Fruit fly (Drosophila melanogaster) whole organism, prepupa: Measurements from ENCODE around the gene CG18764.

Source experiments
- Blimp-1 ChIP-seq: fragments of 200-800 bp; sonication (Bioruptor generic); optimal IDR thresholded peaks from 3 replicates; lab custom pipeline; 2017; ENCODE audit warnings: missing biosample characterization, missing genetic modification characterization, mild to moderate bottlenecking, moderate library complexity, missing genetic modification reagents
- CG10631 ChIP-seq: fragments of 200-800 bp; sonication (Bioruptor generic); optimal IDR thresholded peaks from 2 replicates; lab custom pipeline; 2016; ENCODE audit warnings: missing biosample characterization, missing genetic modification characterization
- CG10669 ChIP-seq: fragments of 200-800 bp; sonication (Bioruptor generic); optimal IDR thresholded peaks from 3 replicates; lab custom pipeline; 2018; ENCODE audit warnings: missing biosample characterization, mild to moderate bottlenecking, missing genetic modification characterization, moderate library complexity
- CG11294 ChIP-seq: fragments of 200-800 bp; sonication (Bioruptor generic); IDR thresholded peaks from 2 replicates; pipeline ENCODE4 v1.3.6; 2022; ENCODE audit warnings: missing biosample characterization, missing genetic modification characterization
- CG11902 ChIP-seq: fragments of 200-800 bp; sonication (Bioruptor generic); optimal IDR thresholded peaks from 3 replicates; lab custom pipeline; 2016; ENCODE audit warnings: missing biosample characterization, missing genetic modification characterization
- CG1621 ChIP-seq: fragments of 200-800 bp; sonication (Bioruptor generic); optimal IDR thresholded peaks from 3 replicates; lab custom pipeline; 2018; ENCODE audit warnings: missing biosample characterization, mild to moderate bottlenecking, missing genetic modification characterization
- CG16779 ChIP-seq: fragments of 200-800 bp; sonication (Bioruptor generic); optimal IDR thresholded peaks from 3 replicates; lab custom pipeline; 2017; ENCODE audit warnings: missing biosample characterization, mild to moderate bottlenecking, missing genetic modification characterization
- CG3032 ChIP-seq: fragments of 200-800 bp; optimal IDR thresholded peaks from 2 replicates; lab custom pipeline; 2019; ENCODE audit warnings: missing biosample characterization, mild to moderate bottlenecking, missing genetic modification characterization, moderate library complexity
- CG31627 ChIP-seq: fragments of 200-800 bp; sonication (Bioruptor generic); optimal IDR thresholded peaks from 3 replicates; lab custom pipeline; 2016; ENCODE audit warnings: missing biosample characterization, missing genetic modification characterization
- CG32006 ChIP-seq: fragments of 200-800 bp; sonication (Bioruptor generic); optimal IDR thresholded peaks from 3 replicates; lab custom pipeline; 2017; ENCODE audit warnings: missing biosample characterization, mild to moderate bottlenecking, missing genetic modification characterization
- CG34406 ChIP-seq: fragments of 200-800 bp; sonication (Bioruptor generic); optimal IDR thresholded peaks from 3 replicates; lab custom pipeline; 2016; ENCODE audit warnings: missing biosample characterization, missing genetic modification characterization
- CG3919 ChIP-seq: fragments of 200-800 bp; sonication (Bioruptor generic); optimal IDR thresholded peaks from 3 replicates; lab custom pipeline; 2016; ENCODE audit warnings: missing biosample characterization, missing genetic modification characterization
- CG4318 ChIP-seq: fragments of 200-800 bp; sonication (Bioruptor generic); optimal IDR thresholded peaks from 3 replicates; lab custom pipeline; 2017; ENCODE audit warnings: missing biosample characterization, mild to moderate bottlenecking, missing genetic modification characterization
- CG6163 ChIP-seq: fragments of 200-800 bp; sonication (Bioruptor generic); IDR thresholded peaks from 3 replicates; pipeline ENCODE4 v1.3.6; 2022; ENCODE audit warnings: missing biosample characterization, missing genetic modification characterization
- CG6276 ChIP-seq: fragments of 200-800 bp; sonication (Bioruptor generic); optimal IDR thresholded peaks from 2 replicates; lab custom pipeline; 2017; ENCODE audit warnings: missing biosample characterization, mild to moderate bottlenecking, missing genetic modification characterization
- CG6792 ChIP-seq: fragments of 200-800 bp; sonication (Bioruptor generic); optimal IDR thresholded peaks from 3 replicates; lab custom pipeline; 2016; ENCODE audit warnings: missing biosample characterization, missing genetic modification characterization
- CG6808 ChIP-seq: fragments of 200-800 bp; sonication (Bioruptor generic); optimal IDR thresholded peaks from 3 replicates; lab custom pipeline; 2017; ENCODE audit warnings: missing biosample characterization, missing genetic modification characterization, mild to moderate bottlenecking, moderate library complexity, missing genetic modification reagents
- CG6854 ChIP-seq: fragments of 200-800 bp; sonication (Bioruptor generic); optimal IDR thresholded peaks from 2 replicates; lab custom pipeline; 2017; ENCODE audit warnings: missing biosample characterization, mild to moderate bottlenecking, missing genetic modification characterization
- CG8119 ChIP-seq: fragments of 200-800 bp; sonication (Bioruptor generic); IDR thresholded peaks from 3 replicates; pipeline ENCODE4 v1.3.6; 2022; ENCODE audit warnings: missing biosample characterization, missing genetic modification characterization
- CG8319 ChIP-seq: fragments of 200-800 bp; sonication (Bioruptor generic); optimal IDR thresholded peaks from 3 replicates; lab custom pipeline; 2016; ENCODE audit warnings: missing biosample characterization, missing genetic modification characterization
- CG8632 ChIP-seq: fragments of 200-800 bp; sonication (Bioruptor generic); optimal IDR thresholded peaks from 3 replicates; lab custom pipeline; 2016; ENCODE audit warnings: missing biosample characterization, missing genetic modification characterization
- Eip75B ChIP-seq: fragments of 200-800 bp; sonication (Bioruptor generic); optimal IDR thresholded peaks from 3 replicates; lab custom pipeline; 2016; ENCODE audit warnings: missing biosample characterization, missing genetic modification characterization
- Eip78C ChIP-seq: fragments of 200-800 bp; sonication (Bioruptor generic); peaks from one replicate; lab custom pipeline; 2016; ENCODE audit warnings: missing biosample characterization, missing genetic modification characterization
- Eip93F ChIP-seq: fragments of 200-800 bp; sonication (Bioruptor generic); optimal IDR thresholded peaks from 2 replicates; lab custom pipeline; 2016; ENCODE audit warnings: missing biosample characterization, mild to moderate bottlenecking, missing genetic modification characterization
- Ets21C ChIP-seq: fragments of 200-800 bp; sonication (Bioruptor generic); optimal IDR thresholded peaks from 3 replicates; lab custom pipeline; 2016; ENCODE audit warnings: missing biosample characterization, missing genetic modification characterization
- Ets96B ChIP-seq: fragments of 200-800 bp; optimal IDR thresholded peaks from 2 replicates; lab custom pipeline; 2019; ENCODE audit warnings: missing biosample characterization, mild to moderate bottlenecking, missing genetic modification characterization, moderate library complexity
- Gug ChIP-seq: fragments of 200-800 bp; sonication (Bioruptor generic); IDR thresholded peaks from 2 replicates; pipeline ENCODE4 v1.3.6; 2022; ENCODE audit warnings: missing biosample characterization, missing genetic modification characterization
- Hr38 ChIP-seq: sonication (Bioruptor generic); optimal IDR thresholded peaks from 2 replicates; lab custom pipeline; 2016; ENCODE audit warnings: missing biosample characterization, missing genetic modification characterization
- Hr39 ChIP-seq: fragments of 200-800 bp; sonication (Bioruptor generic); optimal IDR thresholded peaks from 2 replicates; lab custom pipeline; 2016; ENCODE audit warnings: missing biosample characterization, missing genetic modification characterization
- Hr4 ChIP-seq: fragments of 200-800 bp; sonication (Bioruptor generic); optimal IDR thresholded peaks from 3 replicates; lab custom pipeline; 2016; ENCODE audit warnings: missing biosample characterization, missing genetic modification characterization
- Smox ChIP-seq: fragments of 200-800 bp; sonication (Bioruptor generic); optimal IDR thresholded peaks from 3 replicates; lab custom pipeline; 2016; ENCODE audit warnings: missing biosample characterization, missing genetic modification characterization
- Sox102F ChIP-seq: fragments of 200-800 bp; sonication (Bioruptor generic); optimal IDR thresholded peaks from 2 replicates; lab custom pipeline; 2016; ENCODE audit warnings: missing biosample characterization, mild to moderate bottlenecking, missing genetic modification characterization
- Sox15 ChIP-seq: fragments of 200-800 bp; sonication (Bioruptor generic); optimal IDR thresholded peaks from 3 replicates; lab custom pipeline; 2016; ENCODE audit warnings: missing biosample characterization, missing genetic modification characterization
- achi ChIP-seq: fragments of 200-800 bp; sonication (Bioruptor generic); optimal IDR thresholded peaks from 3 replicates; lab custom pipeline; 2016; ENCODE audit warnings: missing biosample characterization, missing genetic modification characterization
- cyc ChIP-seq: fragments of 200-800 bp; sonication (Bioruptor generic); optimal IDR thresholded peaks from 3 replicates; lab custom pipeline; 2016; ENCODE audit warnings: missing biosample characterization, missing genetic modification characterization
- dac ChIP-seq: fragments of 200-800 bp; sonication (Bioruptor generic); optimal IDR thresholded peaks from 2 replicates; lab custom pipeline; 2017; ENCODE audit warnings: missing biosample characterization, mild to moderate bottlenecking, missing genetic modification characterization
- eg ChIP-seq: fragments of 200-800 bp; sonication (Bioruptor generic); IDR thresholded peaks from 3 replicates; pipeline ENCODE4 v1.3.6; 2022; ENCODE audit warnings: missing biosample characterization, missing genetic modification characterization
- esn ChIP-seq: fragments of 200-800 bp; sonication (Bioruptor generic); optimal IDR thresholded peaks from 2 replicates; lab custom pipeline; 2016; ENCODE audit warnings: missing biosample characterization, mild to moderate bottlenecking, missing genetic modification characterization, moderate library complexity
- fd59A ChIP-seq: fragments of 200-800 bp; sonication (Bioruptor generic); optimal IDR thresholded peaks from 2 replicates; lab custom pipeline; 2017; ENCODE audit warnings: missing biosample characterization, mild to moderate bottlenecking, missing genetic modification characterization, missing genetic modification reagents
- lz ChIP-seq: fragments of 200-800 bp; sonication (Bioruptor generic); optimal IDR thresholded peaks from 3 replicates; lab custom pipeline; 2016; ENCODE audit warnings: missing biosample characterization, missing genetic modification characterization
- net ChIP-seq: fragments of 200-800 bp; sonication (Bioruptor generic); optimal IDR thresholded peaks from 3 replicates; lab custom pipeline; 2016; ENCODE audit warnings: missing biosample characterization, missing genetic modification characterization
- pdm3 ChIP-seq: fragments of 200-800 bp; sonication (Bioruptor generic); optimal IDR thresholded peaks from 3 replicates; lab custom pipeline; 2016; ENCODE audit warnings: missing biosample characterization, missing genetic modification characterization
- salr ChIP-seq, 2 experiments: fragments of 200-800 bp; sonication (Bioruptor generic); optimal IDR thresholded peaks; 3 replicates each; lab custom pipeline; 2016 to 2018; ENCODE audit warnings: missing biosample characterization in 2 of 2, missing genetic modification characterization in 2 of 2, mild to moderate bottlenecking in 1 of 2
- spab ChIP-seq: fragments of 200-800 bp; sonication (Bioruptor generic); optimal IDR thresholded peaks from 2 replicates; lab custom pipeline; 2017; ENCODE audit warnings: missing biosample characterization, mild to moderate bottlenecking, missing genetic modification characterization, missing genetic modification reagents
- ss ChIP-seq, 2 experiments: fragments of 200-800 bp; sonication (Bioruptor generic); optimal IDR thresholded peaks; 2 replicates in 1 of 2; 3 replicates in 1 of 2; lab custom pipeline; 2017 to 2018; ENCODE audit warnings: mild to moderate bottlenecking in 2 of 2, missing biosample characterization in 2 of 2, missing genetic modification characterization in 2 of 2, moderate library complexity in 1 of 2
- svp ChIP-seq: fragments of 200-800 bp; sonication (Bioruptor generic); peaks from one replicate; lab custom pipeline; 2016; ENCODE audit warnings: missing biosample characterization, missing genetic modification characterization
- topi ChIP-seq: fragments of 200-800 bp; sonication (Bioruptor generic); optimal IDR thresholded peaks from 3 replicates; lab custom pipeline; 2016; ENCODE audit warnings: missing biosample characterization, missing genetic modification characterization
- vri ChIP-seq: fragments of 200-800 bp; sonication (Bioruptor generic); optimal IDR thresholded peaks from 3 replicates; lab custom pipeline; 2016; ENCODE audit warnings: missing biosample characterization, mild to moderate bottlenecking, missing genetic modification characterization

The CG18764 gene

DNA sequence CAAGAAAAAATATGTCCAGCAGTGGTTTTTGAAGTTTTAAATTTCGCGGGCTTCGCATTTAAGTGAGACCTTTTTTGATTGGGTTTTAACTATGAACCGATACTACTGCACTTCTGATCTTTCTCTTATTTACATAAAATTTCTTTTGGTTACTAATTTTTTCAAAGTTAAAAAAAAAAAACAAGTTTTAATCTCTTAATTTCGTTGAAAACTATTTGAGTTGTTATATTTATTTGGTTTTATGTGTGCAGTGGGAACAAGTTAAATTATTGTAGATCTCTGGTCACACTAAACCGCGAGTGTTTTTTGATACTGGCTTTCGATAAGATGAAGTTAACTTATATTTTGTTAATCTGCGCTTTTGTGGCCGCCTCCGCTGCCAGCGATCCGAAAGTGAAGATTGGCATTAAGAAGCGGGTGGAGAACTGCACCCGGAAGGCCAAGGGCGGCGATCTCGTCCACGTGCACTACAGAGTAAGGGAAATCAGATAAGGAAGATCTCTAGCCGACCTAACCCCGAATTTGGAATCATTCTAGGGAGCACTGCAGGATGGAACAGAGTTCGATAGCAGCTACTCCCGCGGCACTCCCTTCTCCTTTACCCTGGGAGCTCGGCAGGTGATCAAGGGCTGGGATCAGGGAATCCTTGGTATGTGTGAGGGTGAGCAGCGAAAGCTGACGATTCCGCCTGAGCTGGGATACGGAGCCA, 47.4 kb downstream of the CG18764 start, which contains the start of gene CG14715 (continued):
- peak; percentile 19 for TF ChIP-seq Ets21C
- peak; percentile 19 for TF ChIP-seq CG3919 (GFP tag; lab: Kevin White, UChicago)
- no peak for TF ChIP-seq eg (GFP tag; lab: Robert Waterston, UW)
- no peak for TF ChIP-seq CG6808 (GFP tag; lab: Kevin White, UChicago)
- no peak for TF ChIP-seq Eip93F (GFP tag; lab: Kevin White, UChicago)
- peak; percentile 6 for TF ChIP-seq Sox15 (GFP tag; lab: Kevin White, UChicago)
- TF ChIP-seq topi (GFP tag; lab: Kevin White, UChicago): peak; percentile 44
- no peak for TF ChIP-seq CG8319

DNA sequence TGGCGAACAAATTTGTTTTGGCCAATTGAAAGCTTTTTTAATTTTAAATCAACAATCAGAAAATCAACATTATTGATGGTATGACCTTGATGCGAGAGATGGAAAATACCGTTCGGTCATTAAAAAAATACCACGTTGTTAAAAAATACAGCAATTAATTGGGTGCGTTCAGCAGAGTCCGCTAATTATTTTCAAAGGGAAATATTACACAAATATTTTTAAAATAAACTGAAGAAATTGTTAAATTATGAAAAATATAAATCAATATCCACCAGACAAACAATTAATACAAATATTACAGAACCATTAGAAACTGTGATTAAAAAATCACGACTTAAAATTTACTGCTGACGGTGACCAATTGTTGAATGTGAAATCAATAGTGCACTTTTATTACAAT, 51.3 kb downstream of the CG18764 start, which contains the start of gene CG18476:
Gene CG18476, minus strand, starts transcription at position 101 of the 400 bp plus-strand sequence.
- peak in 1 of 2 experiments; percentile 90 for TF ChIP-seq ss (GFP tag; optimal IDR thresholded peaks at IDR 0.05; lab: Kevin White, UChicago)
- TF ChIP-seq salr (GFP tag; optimal IDR thresholded peaks at IDR 0.05; lab: Kevin White, UChicago): peak in 1 of 2 experiments; percentile 81
- peak; percentile 95 for TF ChIP-seq CG8119 (GFP tag; lab: Robert Waterston, UW)
- TF ChIP-seq topi (GFP tag; lab: Kevin White, UChicago): peak; percentile 90
- no peak for TF ChIP-seq Hr38 (GFP tag; lab: Kevin White, UChicago)
- peak; percentile 91 for TF ChIP-seq net (GFP tag; lab: Kevin White, UChicago)
- peak; percentile 84 for TF ChIP-seq CG6808 (GFP tag; lab: Kevin White, UChicago)
- TF ChIP-seq Ets96B (tag; lab: Kevin White, UChicago): peak; percentile 95
- TF ChIP-seq CG8319: peak; percentile 75
- TF ChIP-seq svp (GFP tag; lab: Kevin White, UChicago): peak; percentile 96
- TF ChIP-seq lz (GFP tag; lab: Kevin White, UChicago): peak; percentile 91
- TF ChIP-seq Hr4 (GFP tag; lab: Kevin White, UChicago): peak; percentile 92
- peak; percentile 88 for TF ChIP-seq achi (GFP tag; lab: Kevin White, UChicago)
- peak; percentile 99 for TF ChIP-seq Eip78C
- TF ChIP-seq CG6854 (GFP tag; lab: Kevin White, UChicago): peak; percentile 27
- TF ChIP-seq CG1621 (tag; lab: Kevin White, UChicago): peak; percentile 86
- TF ChIP-seq Hr39 (GFP tag; lab: Kevin White, UChicago): peak; percentile 88
- TF ChIP-seq dac (GFP tag; lab: Kevin White, UChicago): peak; percentile 72
- TF ChIP-seq fd59A: peak; percentile 82
- TF ChIP-seq CG10669 (GFP tag; lab: Kevin White, UChicago): peak; percentile 93
- peak; percentile 86 for TF ChIP-seq CG11902
- no peak for TF ChIP-seq Sox102F (GFP tag; lab: Kevin White, UChicago)
- TF ChIP-seq CG34406 (GFP tag; lab: Kevin White, UChicago): peak; percentile 90
- peak; percentile 91 for TF ChIP-seq Smox
- peak; percentile 94 for TF ChIP-seq pdm3 (GFP tag; lab: Kevin White, UChicago)
- peak; percentile 91 for TF ChIP-seq cyc
- TF ChIP-seq Eip75B (GFP tag; lab: Kevin White, UChicago): no peak
- TF ChIP-seq CG6163: peak; percentile 95
- peak; percentile 87 for TF ChIP-seq Sox15 (GFP tag; lab: Kevin White, UChicago)
- TF ChIP-seq CG4318 (GFP tag; lab: Kevin White, UChicago): no peak
- peak; percentile 91 for TF ChIP-seq CG11294 (GFP tag; lab: Robert Waterston, UW)
- peak; percentile 89 for TF ChIP-seq CG6276 (GFP tag; lab: Kevin White, UChicago)
- TF ChIP-seq vri (GFP tag; lab: Kevin White, UChicago): peak; percentile 59
- peak; percentile 77 for TF ChIP-seq Blimp-1
- TF ChIP-seq CG32006 (GFP tag; lab: Kevin White, UChicago): peak; percentile 92
- peak; percentile 3 for TF ChIP-seq Eip93F (GFP tag; lab: Kevin White, UChicago)
- peak; percentile 97 for TF ChIP-seq CG3032 (tag; lab: Kevin White, UChicago)
- TF ChIP-seq Ets21C: peak; percentile 82
- TF ChIP-seq CG6792: peak; percentile 88
- peak; percentile 93 for TF ChIP-seq esn (GFP tag; lab: Kevin White, UChicago)
- TF ChIP-seq CG8632: peak; percentile 88
- peak; percentile 92 for TF ChIP-seq CG10631 (GFP tag; lab: Kevin White, UChicago)
- TF ChIP-seq spab (GFP tag; lab: Kevin White, UChicago): peak; percentile 83
- TF ChIP-seq CG31627 (GFP tag; lab: Kevin White, UChicago): peak; percentile 91
- TF ChIP-seq Gug: peak; percentile 95
- TF ChIP-seq CG16779 (tag; lab: Kevin White, UChicago): peak; percentile 80
